Worm (Caenorhabditis elegans) whole organism, young adult: ENCODE results near the gene VZK822L.2.
A peak's percentile ranks its signal among the peaks of the same experiment; 100 is the strongest.

Source experiments
- B0336.3 ChIP-seq: fragments of 200-800 bp; sonication (Bioruptor generic); IDR thresholded peaks from 2 replicates; pipeline ENCODE4 v1.3.6; 2022; ENCODE audit warnings: missing genetic modification characterization, missing compliant biosample characterization
- T26A5.8 ChIP-seq: sonication (generic microtip); optimal IDR thresholded peaks from 2 replicates; lab custom pipeline; 2016; ENCODE audit warnings: missing genetic modification characterization, missing compliant biosample characterization
- ama-1 ChIP-seq, 3 experiments: fragments of 150-350 bp in 1 of 3; sonication (generic microtip) in 2 of 3; optimal IDR thresholded peaks; 2 replicates each; lab custom pipeline; 2014 to 2018; ENCODE audit warnings: missing biosample characterization in 2 of 3, missing genetic modification characterization in 2 of 3, missing genetic modification reagents in 2 of 3
- attf-5 ChIP-seq: fragments of 200-800 bp; sonication (Bioruptor generic); optimal IDR thresholded peaks from 2 replicates; lab custom pipeline; 2018; ENCODE audit warnings: mild to moderate bottlenecking, missing genetic modification characterization, missing compliant biosample characterization
- ets-4 ChIP-seq: fragments of 200-800 bp; sonication (Bioruptor generic); optimal IDR thresholded peaks from 2 replicates; lab custom pipeline; 2018; ENCODE audit warnings: mild to moderate bottlenecking, missing genetic modification characterization, missing compliant biosample characterization
- let-526 ChIP-seq: fragments of 200-800 bp; sonication (Bioruptor generic); IDR thresholded peaks from 2 replicates; pipeline ENCODE4 v1.3.6; 2022; ENCODE audit warnings: missing genetic modification reagents, missing genetic modification characterization, missing compliant biosample characterization
- lin-26 ChIP-seq: fragments of 200-800 bp; sonication (Bioruptor generic); IDR thresholded peaks from 2 replicates; pipeline ENCODE4 v1.3.6; 2022; ENCODE audit warnings: missing genetic modification reagents, missing genetic modification characterization, missing compliant biosample characterization
- madf-8 ChIP-seq: fragments of 200-800 bp; sonication (Bioruptor generic); conservative IDR thresholded peaks from 2 replicates; pipeline ENCODE4 v1.3.6; 2022; ENCODE audit warnings: missing genetic modification reagents, missing genetic modification characterization, missing compliant biosample characterization
- nhr-27 ChIP-seq: fragments of 200-800 bp; sonication (Bioruptor generic); optimal IDR thresholded peaks from 2 replicates; lab custom pipeline; 2018; ENCODE audit warnings: mild to moderate bottlenecking, missing genetic modification characterization, moderate library complexity, missing compliant biosample characterization
- sea-2 ChIP-seq: fragments of 200-800 bp; sonication (Bioruptor generic); IDR thresholded peaks from 2 replicates; pipeline ENCODE4 v1.3.6; 2022; ENCODE audit warnings: missing genetic modification characterization, missing compliant biosample characterization
- snpc-1.1 ChIP-seq: sonication (generic microtip); optimal IDR thresholded peaks from 2 replicates; lab custom pipeline; 2017; ENCODE audit warnings: missing genetic modification characterization, mild to moderate bottlenecking, missing compliant biosample characterization, antibody characterized with exemption, moderate library complexity, missing genotype, missing genetic modification reagents; ENCODE audit not compliant: insufficient read depth

DNA sequence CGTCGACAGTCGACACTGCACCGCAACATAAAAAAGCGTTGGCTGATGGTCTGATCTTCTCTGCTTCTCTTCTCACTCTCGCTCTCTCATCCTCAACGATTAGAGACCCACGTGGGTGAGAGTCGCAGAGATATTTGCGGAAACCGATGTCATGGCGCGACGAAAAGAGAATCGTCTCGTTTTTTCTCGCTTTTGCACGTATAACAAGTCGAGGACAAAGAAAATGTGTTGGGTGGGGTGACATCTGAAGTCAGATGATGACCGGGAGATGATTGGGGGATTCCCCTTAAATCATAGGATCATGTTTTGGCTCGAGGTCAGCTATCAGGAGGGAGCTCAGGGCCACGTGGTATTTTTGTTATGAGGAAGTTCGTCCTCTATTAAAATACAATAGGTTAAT is 44.6 kb downstream of the VZK822L.2 start:
- TF ChIP-seq lin-26 (peak; percentile 82), sea-2 (peak; percentile 36; the same call in 1 of the 2 replicates), madf-8 (no peak), attf-5 (GFP tag; lab: Kevin White, UChicago) (peak; percentile 93), snpc-1.1 (tag; lab: Kevin White, UChicago) (no peak), let-526 (peak; percentile 74; the same call in 1 of the 2 replicates), ets-4 (GFP tag; lab: Kevin White, UChicago) (peak; percentile 16), B0336.3 (peak; percentile 86; the same call in 1 of the 2 replicates), T26A5.8 (tag; lab: Kevin White, UChicago) (no peak), ama-1 (optimal IDR thresholded peaks at IDR 0.05; lab: Kevin White, UChicago) (no peak), ama-1 (GFP tag; optimal IDR thresholded peaks at IDR 0.05; lab: Kevin White, UChicago) (no peak), nhr-27 (tag; lab: Kevin White, UChicago) (no peak)
